Worm (Caenorhabditis elegans) whole organism, young adult: ENCODE measurements around the gene dph-3.

Experiments used
- F23B12.7 ChIP-seq: sonication (generic microtip); optimal IDR thresholded peaks from 2 replicates; lab custom pipeline; 2017; ENCODE audit warnings: missing genetic modification characterization, mild to moderate bottlenecking, missing compliant biosample characterization, antibody characterized with exemption, moderate library complexity; ENCODE audit not compliant: insufficient read depth
- F33H1.4 ChIP-seq: fragments of 200-800 bp; sonication (Bioruptor generic); IDR thresholded peaks from 2 replicates; pipeline ENCODE4 v1.3.6; 2022; ENCODE audit warnings: missing genetic modification reagents, missing genetic modification characterization, missing compliant biosample characterization
- Y53F4B.3 ChIP-seq: fragments of 200-800 bp; sonication (Bioruptor generic); IDR thresholded peaks from 2 replicates; pipeline ENCODE4 v1.3.6; 2022; ENCODE audit warnings: missing genetic modification reagents, missing genetic modification characterization, missing compliant biosample characterization
- ama-1 ChIP-seq, 3 experiments: fragments of 150-350 bp in 1 of 3; sonication (generic microtip) in 2 of 3; optimal IDR thresholded peaks; 2 replicates each; lab custom pipeline; 2014 to 2018; ENCODE audit warnings: missing biosample characterization in 2 of 3, missing genetic modification characterization in 2 of 3, missing genetic modification reagents in 2 of 3
- ceh-27 ChIP-seq: fragments of 200-800 bp; sonication (Bioruptor generic); optimal IDR thresholded peaks from 2 replicates; lab custom pipeline; 2018; ENCODE audit warnings: mild to moderate bottlenecking, missing genetic modification characterization, moderate library complexity, missing compliant biosample characterization
- gei-17 ChIP-seq: fragments of 200-800 bp; sonication (Bioruptor generic); optimal IDR thresholded peaks from 2 replicates; lab custom pipeline; 2018; ENCODE audit warnings: mild to moderate bottlenecking, missing genetic modification characterization, missing compliant biosample characterization
- hrde-1 ChIP-seq: sonication (generic microtip); optimal IDR thresholded peaks from 2 replicates; lab custom pipeline; 2016; ENCODE audit warnings: missing genetic modification characterization, mild to moderate bottlenecking, missing compliant biosample characterization, moderate library complexity, missing genotype, missing genetic modification reagents, borderline replicate concordance
- nfya-2 ChIP-seq: fragments of 200-800 bp; sonication (Bioruptor generic); IDR thresholded peaks from 2 replicates; pipeline ENCODE4 v1.3.6; 2022; ENCODE audit warnings: missing genetic modification reagents, missing genetic modification characterization, missing compliant biosample characterization
- somi-1 ChIP-seq: fragments of 200-800 bp; sonication (Bioruptor generic); optimal IDR thresholded peaks from 2 replicates; lab custom pipeline; 2018; ENCODE audit warnings: mild to moderate bottlenecking, missing genetic modification characterization, missing compliant biosample characterization
- unc-62 ChIP-seq: fragments of 150-350 bp; optimal IDR thresholded peaks from 2 replicates; lab custom pipeline; 2014; ENCODE audit warnings: missing biosample characterization, missing genetic modification reagents, missing genetic modification characterization
- xnd-1 ChIP-seq: sonication (generic microtip); optimal IDR thresholded peaks from 2 replicates; lab custom pipeline; 2016; ENCODE audit warnings: missing genotype, missing genetic modification reagents, missing genetic modification characterization, missing compliant biosample characterization
- ztf-26 ChIP-seq: sonication (generic microtip); optimal IDR thresholded peaks from 2 replicates; lab custom pipeline; 2017; ENCODE audit warnings: missing genetic modification characterization, missing compliant biosample characterization

DNA sequence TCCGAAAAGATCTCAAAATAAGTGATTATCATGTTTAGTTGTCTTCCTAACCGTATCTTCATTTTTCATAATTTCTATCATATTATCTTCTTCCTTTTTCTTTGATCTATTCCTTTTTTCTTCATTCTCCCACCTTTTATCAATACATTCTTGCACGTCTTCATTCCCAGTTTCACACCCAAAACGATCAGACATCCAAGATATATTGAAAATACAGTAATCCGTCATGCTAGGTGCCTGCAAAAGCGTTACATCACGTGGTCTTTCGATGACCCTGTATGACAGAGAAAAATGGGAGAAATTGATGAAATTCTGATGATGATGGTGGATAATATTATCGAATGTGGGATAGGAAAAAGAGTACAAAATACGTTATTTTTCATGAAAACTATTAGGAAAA lies 34.5 kb upstream of the dph-3 start:
- TF ChIP-seq unc-62 = no peak
- no peak for TF ChIP-seq nfya-2 (GFP tag; lab: Robert Waterston, UW)
- TF ChIP-seq ceh-27 (GFP tag; lab: Kevin White, UChicago) = no peak
- no peak for TF ChIP-seq Y53F4B.3 (GFP tag; lab: Robert Waterston, UW)
- no peak for TF ChIP-seq ama-1 (optimal IDR thresholded peaks at IDR 0.05; lab: Kevin White, UChicago)
- no peak for TF ChIP-seq ama-1 (GFP tag; optimal IDR thresholded peaks at IDR 0.05; lab: Kevin White, UChicago)
- TF ChIP-seq F33H1.4 (GFP tag; lab: Robert Waterston, UW) = no peak
- no peak for TF ChIP-seq F23B12.7 (tag; lab: Kevin White, UChicago)
- TF ChIP-seq ztf-26 (tag; lab: Kevin White, UChicago) = peak; percentile 47
- TF ChIP-seq somi-1 = peak; percentile 82
- no peak for TF ChIP-seq hrde-1 (tag; lab: Kevin White, UChicago)
- TF ChIP-seq xnd-1 = no peak
- no peak for TF ChIP-seq gei-17 (GFP tag; lab: Kevin White, UChicago)
